Worm (Caenorhabditis elegans): Measurements from ENCODE around the gene Y59H11AR.10.

Y59H11AR.10 gene

DNA sequence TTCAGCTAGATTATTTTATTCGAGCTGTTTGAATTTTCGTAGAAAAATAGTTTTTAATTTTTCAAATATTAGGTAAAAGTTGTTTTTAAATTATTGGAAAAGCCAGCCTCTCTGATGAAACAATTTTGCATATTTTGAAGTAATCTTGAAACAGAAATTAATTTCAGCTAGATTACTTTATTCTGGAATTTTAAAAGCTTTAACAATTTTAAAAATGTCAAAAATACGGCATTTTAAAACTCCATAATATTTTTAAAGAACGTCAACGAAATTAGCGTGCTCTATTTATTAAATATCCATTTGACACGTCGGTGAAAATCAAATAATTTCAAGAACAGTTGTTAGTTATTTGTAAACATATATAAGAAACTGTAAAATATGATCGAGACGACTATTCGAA lies at the start of gene Y59H11AR.10:
TSS of gene Y59H11AR.10 (plus strand) at position 301 of the 400 bp plus-strand sequence.
- TF ChIP-seq unc-62 (GFP tag; optimal IDR thresholded peaks at IDR 0.05): no peak

DNA sequence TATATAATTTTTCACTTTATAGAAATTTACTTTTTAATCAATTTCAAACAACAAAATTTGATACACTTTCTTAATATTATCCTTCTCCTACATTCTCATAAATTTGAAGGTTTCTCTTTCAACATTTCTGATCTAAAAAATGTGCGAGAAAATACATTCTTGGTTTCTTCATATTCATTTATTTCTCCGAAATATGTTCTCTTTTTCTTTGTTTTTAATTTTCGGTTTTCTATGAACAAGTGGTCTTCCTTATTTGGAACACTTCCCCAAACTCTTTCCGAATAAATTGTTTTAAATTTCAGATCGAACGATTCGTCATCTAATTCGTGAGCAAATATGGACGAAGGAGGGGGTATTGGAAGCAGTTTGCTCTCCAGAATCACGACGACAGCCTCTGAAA lies 43.8 kb upstream of the Y59H11AR.10 start, which contains the start of gene npr-22:
TSS of gene npr-22 (plus strand) at position 301 of the 400 bp plus-strand sequence.
- no peak for TF ChIP-seq unc-62 (GFP tag; optimal IDR thresholded peaks at IDR 0.05)

DNA sequence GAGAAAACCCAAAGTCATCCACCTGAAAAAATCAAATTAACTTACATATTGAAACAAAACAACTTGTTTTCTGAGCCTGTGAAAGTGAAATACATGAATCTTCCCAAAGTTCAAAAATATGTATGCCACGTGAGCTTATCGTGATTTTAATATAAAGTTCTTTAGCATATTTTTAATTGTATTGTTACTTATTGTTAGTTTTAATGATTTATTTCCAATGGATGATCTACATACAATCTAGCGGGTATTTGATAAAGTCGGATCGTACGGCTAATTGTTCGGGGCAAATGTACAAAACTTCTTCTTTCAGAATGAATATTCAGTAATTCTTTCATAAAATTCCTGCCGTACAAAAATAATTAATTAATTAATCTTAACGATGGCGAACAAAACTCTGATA lies 32.7 kb upstream of the Y59H11AR.10 start, which contains the start of gene Y59H11AM.4:
TSS of gene Y59H11AM.4 (minus strand) at position 101 of the 400 bp plus-strand sequence.
- no peak for TF ChIP-seq unc-62 (GFP tag; optimal IDR thresholded peaks at IDR 0.05)

DNA sequence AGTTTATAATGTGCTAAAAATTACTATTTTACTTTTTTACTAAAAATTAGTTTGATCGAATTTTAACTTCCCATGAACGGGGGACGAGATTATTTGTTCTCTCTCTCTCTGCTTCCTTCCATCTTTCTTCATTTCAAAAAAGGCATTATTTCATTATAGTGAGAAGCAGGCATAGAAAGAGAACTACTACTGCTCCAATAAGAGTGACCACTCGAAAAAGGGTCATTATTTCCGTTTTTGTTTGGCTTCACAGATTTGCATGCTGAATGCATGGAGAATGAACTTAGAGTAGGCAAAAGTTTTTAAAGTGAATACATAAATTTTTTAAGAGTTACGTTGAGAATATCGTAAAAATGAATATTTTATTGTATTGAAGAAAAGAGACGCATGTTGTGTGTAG lies 32.3 kb upstream of the Y59H11AR.10 start:
- no peak for TF ChIP-seq unc-62 (GFP tag; optimal IDR thresholded peaks at IDR 0.05)

DNA sequence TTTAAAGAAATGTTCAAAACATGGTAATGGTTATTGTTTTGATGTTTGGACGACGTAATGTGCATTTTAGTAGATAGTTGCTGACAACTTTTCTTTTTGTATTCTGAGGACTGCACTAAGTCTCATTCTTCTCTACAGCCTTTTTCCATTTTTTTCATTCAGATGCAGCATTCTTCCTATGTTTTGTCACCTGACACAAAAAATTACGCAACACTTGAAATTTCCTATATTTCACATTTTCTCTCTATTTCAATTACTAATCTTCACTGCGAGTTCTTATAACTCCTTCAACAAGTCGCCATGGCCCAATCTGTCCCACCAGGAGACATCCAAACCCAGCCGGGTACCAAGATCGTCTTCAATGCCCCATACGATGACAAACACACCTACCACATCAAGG lies 31.8 kb upstream of the Y59H11AR.10 start, which contains the start of gene Y59H11AM.1:
TSS of gene Y59H11AM.1 (plus strand) at position 301 of the 400 bp plus-strand sequence.
- TF ChIP-seq unc-62 (GFP tag; optimal IDR thresholded peaks at IDR 0.05): no peak

DNA sequence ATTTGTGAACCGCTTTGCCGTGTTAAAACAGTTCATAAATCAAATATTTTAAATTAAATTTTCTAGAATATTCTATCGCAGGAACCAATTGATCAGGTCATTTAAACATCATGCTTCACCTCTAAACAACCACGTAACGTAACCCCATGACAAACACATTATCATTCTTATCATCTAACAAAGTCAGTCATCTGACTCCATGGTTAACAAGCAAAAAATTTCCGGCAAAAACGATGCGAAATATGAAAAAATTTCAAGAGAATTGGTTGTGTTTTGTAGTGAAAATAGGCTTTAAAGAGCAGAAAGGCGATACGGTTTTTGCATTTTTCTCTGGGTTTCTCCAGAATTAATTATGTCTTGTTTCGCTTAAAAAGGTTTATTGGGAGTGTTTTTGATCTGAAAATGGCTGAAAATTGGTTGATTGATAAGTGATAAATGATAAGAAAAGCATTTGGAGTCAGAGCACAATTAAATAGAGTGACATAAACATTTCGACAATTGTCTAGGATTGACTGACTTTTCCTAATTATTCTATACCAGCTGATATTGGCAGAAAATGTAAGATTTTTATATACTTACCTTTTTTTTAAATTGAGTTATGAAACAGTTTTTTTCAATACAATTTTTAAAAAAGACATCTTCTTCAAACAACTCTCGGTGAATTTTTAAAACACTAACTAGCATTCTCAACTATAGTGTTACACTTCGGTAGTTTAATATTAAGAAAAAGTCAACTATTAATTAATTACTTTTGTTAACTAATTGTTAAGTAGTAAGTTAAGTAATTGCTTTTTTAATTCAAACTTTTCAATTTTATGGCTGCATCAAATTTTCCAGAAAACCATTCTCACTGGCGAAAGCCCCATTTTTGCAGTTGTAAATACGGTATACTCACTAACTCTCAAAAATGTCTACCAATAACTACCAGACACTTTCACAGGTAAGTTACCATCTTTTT lies 17.6 kb upstream of the Y59H11AR.10 start, which contains the start of gene catp-7:
TSS of gene catp-7 (plus strand) at position 908 of the 958 bp plus-strand sequence.
- no peak for TF ChIP-seq unc-62 (GFP tag; optimal IDR thresholded peaks at IDR 0.05)

DNA sequence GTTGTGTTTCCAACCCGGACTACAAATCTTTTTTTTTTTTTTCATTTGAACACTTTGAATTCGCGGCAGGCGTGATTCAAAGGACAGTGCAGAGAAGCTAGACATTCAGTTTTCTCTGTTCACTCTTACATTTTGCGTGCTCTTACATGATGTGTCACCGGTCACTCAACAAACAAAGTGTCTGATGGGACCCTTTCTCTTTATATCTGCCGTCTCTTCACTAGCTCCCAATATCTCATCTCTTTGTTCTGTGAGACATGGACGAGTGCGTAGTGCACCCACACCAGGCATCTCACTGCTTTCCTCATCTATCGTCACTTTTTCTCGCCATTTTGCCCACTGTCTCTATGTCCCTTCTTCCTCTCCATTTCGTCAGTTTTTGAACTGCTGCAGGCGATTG lies 15.9 kb upstream of the Y59H11AR.10 start:
- TF ChIP-seq unc-62 (GFP tag; optimal IDR thresholded peaks at IDR 0.05): no peak

DNA sequence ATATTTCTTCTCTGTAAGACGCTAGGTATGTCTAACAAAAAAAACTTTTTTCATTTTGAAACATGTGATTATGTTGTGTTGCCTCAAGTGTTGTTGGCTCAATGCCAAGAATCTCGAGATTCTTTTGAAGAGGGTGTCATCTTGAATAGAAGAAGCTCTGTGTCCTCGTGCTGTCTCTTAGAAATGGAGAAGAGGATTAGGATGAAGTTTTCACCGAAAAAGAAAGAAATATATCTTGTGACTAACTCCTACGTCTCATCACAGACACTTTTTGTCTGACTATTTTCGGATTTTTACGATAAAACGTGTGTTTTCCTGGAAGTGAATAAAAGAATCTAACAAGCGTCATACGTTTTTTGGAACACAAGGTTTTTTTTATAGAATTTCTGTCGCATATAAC lies 15.4 kb upstream of the Y59H11AR.10 start:
- no peak for TF ChIP-seq unc-62 (GFP tag; optimal IDR thresholded peaks at IDR 0.05)

DNA sequence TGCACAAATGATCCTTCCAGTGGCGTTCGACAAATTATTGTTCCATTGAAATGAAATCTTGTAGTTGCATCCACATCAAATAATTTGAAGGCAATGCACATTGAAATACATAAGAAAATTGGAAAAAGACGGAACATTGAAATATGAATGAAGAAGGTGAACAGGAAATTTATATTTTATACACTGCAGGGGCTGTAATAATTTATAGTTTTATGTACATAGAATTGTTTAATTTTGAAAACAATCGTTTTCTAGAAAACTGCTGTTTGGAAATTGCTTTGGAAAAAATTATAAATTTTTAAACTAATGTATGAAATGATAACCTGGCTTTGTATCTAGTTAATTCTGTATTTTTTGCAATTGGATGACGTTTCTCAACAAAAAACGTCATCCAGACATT lies 7.7 kb upstream of the Y59H11AR.10 start, which contains the start of gene Y59H11AR.3:
TSS of gene Y59H11AR.3 (minus strand) at position 101 of the 400 bp plus-strand sequence.
- no peak for TF ChIP-seq unc-62 (GFP tag; optimal IDR thresholded peaks at IDR 0.05)

DNA sequence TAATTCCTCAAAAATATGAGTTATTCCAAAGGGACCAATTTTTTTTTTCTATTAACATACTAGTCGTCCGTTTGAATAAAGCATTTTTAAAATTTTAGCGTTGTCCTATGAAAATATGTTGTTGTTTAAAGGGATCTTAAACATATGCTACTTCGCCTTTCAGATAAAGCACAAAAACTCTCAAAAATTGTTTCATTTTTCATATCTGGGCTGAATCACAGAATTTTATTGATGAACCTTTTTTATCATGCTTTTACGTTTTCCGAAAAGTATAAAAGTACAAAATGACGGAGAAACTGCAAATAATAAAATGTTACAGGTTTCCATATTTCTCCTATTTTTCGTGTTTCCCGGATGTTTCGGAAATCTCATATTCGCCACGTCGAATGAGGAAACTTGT lies 7.2 kb upstream of the Y59H11AR.10 start, which contains the start of gene clec-181:
TSS of gene clec-181 (plus strand) at position 301 of the 400 bp plus-strand sequence.
- no peak for TF ChIP-seq unc-62 (GFP tag; optimal IDR thresholded peaks at IDR 0.05)

DNA sequence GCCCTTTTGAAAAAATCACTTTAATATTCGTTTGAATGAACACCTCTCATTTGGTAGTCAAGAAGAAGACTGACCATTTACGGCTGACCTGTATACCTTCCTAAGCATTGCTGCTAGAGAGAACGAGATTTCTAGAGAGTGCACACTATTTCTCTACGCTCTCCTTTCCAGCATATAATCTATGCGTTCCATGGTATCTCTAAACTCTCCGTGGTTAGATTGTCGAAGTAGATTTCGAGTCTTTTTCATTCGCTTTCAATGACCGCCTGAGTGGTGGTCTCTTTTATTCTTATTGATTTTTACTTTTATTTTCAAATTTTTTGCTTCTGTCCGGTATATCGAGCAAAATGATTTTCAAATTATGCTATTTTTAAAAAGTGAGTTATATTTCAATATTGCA lies 5.5 kb upstream of the Y59H11AR.10 start:
- TF ChIP-seq unc-62 (GFP tag; optimal IDR thresholded peaks at IDR 0.05): no peak

DNA sequence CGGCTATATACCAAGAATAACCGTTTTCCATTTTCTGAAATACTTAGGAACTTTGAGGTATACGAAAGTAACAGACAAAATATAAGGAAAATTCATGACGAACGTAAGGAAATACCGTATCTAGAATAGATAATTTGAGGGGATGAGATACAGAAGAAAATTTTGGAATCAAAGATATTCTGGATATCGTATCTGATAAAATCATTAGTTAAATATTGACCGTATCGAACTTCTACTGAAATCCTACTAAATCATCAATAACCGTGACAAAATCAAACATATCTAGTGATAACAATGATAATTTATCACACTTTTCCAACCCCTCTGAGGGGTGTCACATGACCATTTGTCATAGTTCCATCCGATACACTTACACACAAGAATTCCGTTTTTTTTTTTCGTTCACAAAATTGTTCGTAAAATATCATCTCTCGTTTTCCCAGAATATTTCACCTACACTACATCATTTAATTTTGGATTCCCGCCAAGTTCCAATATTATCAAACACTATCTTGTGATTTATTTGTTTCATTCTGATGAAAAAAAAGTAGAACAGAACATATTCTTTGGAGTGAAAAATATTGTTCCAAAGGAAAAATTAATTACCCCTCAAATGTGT lies 2.2 kb upstream of the Y59H11AR.10 start, which contains the start of gene Y59H11AR.4:
TSS of gene Y59H11AR.4 (minus strand) at position 51 of the 619 bp plus-strand sequence.
- TF ChIP-seq unc-62 (GFP tag; optimal IDR thresholded peaks at IDR 0.05): no peak

DNA sequence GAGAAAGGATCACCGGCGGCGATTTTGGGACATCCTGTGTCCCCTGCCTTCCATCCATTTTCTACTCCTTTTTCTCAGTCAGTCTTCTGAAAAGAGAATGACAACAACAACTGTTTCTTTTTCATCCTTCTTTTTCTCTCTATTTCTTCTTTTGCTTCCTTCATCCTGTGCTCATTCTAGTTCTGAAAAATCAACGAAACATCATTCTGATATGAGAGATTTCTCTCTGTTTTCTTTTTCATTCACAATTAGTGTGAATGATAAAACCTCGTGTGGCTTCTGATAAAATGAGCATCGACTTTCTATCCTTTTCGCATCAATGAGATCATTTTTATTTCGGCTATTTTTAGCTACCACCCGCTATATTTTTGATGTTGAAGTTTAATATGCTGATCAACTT lies 2.2 kb downstream of the Y59H11AR.10 start:
- no peak for TF ChIP-seq unc-62 (GFP tag; optimal IDR thresholded peaks at IDR 0.05)

DNA sequence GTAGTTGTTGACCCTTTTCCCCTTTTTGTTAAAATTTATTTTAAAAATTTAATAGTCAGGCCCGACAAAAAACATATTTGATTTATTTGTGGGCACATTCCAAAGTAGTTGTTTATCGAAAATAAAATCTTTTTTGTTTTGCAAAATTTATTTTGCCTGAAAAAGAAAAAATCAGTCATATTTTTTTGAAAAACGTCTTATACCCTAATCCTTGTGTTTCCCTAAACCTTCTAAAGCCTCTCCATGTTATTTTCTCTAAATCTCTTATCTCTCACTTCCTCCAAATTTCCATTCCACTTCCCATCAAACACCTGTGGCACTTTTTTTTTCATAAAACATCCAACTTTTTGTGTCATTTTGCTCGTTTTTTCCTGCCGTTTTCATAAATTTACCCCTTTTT lies 5.2 kb downstream of the Y59H11AR.10 start:
- no peak for TF ChIP-seq unc-62 (GFP tag; optimal IDR thresholded peaks at IDR 0.05)

DNA sequence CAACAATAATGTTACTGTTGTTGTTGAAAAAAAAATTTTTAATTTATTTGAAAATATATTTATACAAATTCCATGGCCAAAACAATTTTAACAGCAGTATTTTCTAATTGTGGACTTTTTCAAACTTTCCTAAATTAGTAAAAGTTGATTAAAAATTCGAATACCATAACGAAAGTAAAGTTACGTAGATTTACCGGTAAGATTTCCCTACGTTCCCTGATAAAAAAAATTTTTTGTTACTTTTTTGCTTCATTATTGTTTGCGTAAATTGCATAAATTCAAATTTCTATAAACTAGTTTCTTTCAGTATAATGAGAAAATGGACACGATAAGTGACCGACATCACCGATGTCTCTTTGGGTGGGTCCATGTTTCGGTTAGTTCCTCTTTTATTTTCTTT lies 6.0 kb downstream of the Y59H11AR.10 start, which contains the start of gene F42A9.6:
TSS of gene F42A9.6 (plus strand) at position 301 of the 400 bp plus-strand sequence.
- no peak for TF ChIP-seq unc-62 (GFP tag; optimal IDR thresholded peaks at IDR 0.05)
